Worm (Caenorhabditis elegans): Measurements from ENCODE around the gene Y97E10AR.1.

Y97E10AR.1 gene

ce11 chrV:7985860-7986259, 15.4 kb upstream of the Y97E10AR.1 start, which contains the start of gene Y97E10AL.1:
Gene Y97E10AL.1 (plus strand): TSS chrV:7986160.
- no peak for TF ChIP-seq unc-62 (GFP tag; optimal IDR thresholded peaks at IDR 0.05)

- TF ChIP-seq unc-62 (GFP tag; optimal IDR thresholded peaks at IDR 0.05) = no peak
Observed at ce11 chrV:7994570-7994969, 6.7 kb upstream of the Y97E10AR.1 start, which contains the start of gene ceh-76. Gene ceh-76 (minus strand): TSS chrV:7994670.

DNA sequence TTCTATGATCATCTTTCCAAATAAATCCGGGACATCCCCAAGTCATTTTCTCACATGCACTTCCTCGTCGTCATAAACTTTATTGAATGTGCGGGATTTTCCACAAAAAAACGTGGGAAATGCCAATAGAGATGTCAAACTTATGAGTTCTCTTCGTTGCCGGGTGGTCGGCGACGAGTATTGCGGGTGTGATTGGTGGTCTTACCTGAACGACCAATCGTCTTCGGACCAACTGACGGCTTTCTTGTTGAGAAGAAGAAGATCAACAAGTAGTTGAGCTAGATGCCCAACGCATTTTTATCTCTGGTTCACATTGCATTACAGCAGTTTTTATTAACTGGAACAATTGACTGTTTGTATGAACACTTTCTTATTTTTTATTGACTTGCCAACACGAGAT, 6.1 kb upstream of the Y97E10AR.1 start:
- no peak for TF ChIP-seq unc-62 (GFP tag; optimal IDR thresholded peaks at IDR 0.05)

- TF ChIP-seq unc-62 (GFP tag; optimal IDR thresholded peaks at IDR 0.05) = no peak
Observed at ce11 chrV:7995878-7996277, 5.4 kb upstream of the Y97E10AR.1 start, which contains the start of gene Y97E10AR.2. Gene Y97E10AR.2 (plus strand): TSS chrV:7996178.

ce11 chrV:8005000-8005399, 3.7 kb downstream of the Y97E10AR.1 start, which contains the start of gene Y97E10AR.8:
Gene Y97E10AR.8 (plus strand): TSS chrV:8005300.
- TF ChIP-seq unc-62 (GFP tag; optimal IDR thresholded peaks at IDR 0.05) = no peak

DNA sequence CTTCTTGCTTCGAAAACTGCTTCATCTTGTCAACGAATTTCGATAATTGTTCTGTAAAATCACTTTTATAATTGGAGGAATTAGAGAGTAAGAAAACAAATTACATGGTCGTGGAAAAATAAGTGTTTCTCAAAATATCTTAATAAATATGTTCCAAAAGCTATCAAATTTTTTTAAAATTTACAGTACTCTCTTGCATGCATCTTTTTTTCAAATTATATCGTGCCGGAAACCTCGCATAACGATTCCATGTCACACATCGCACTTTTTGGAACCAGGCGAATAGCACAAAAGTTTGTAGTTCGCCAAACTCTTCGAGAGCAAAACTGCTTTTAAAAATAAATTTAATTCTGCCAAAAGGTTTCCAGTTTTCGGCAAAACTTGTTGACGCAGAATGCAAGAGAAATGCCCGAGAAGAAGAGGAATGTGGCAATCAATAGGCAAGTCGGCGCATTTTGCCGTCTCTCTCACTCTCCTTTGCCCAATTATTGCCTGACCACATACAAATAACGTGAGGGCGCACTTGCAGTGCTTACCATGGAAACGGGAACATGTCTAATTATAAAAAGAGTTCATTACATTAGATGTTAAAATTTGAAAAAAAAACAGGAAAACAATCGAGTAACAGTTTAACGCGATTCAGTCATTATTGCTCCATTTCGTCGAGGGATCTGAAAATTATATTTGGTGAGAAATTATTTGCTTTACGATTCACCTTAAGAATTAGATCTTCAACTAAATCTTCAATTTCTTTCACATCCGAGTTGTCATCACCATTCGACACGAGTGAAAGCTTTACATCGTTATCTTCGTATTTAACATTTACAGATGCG, 6.4 kb downstream of the Y97E10AR.1 start, which contains the start of gene Y97E10AR.3:
TSS of gene Y97E10AR.3 (minus strand) at position 51 of the 833 bp plus-strand sequence.
- no peak for TF ChIP-seq unc-62 (GFP tag; optimal IDR thresholded peaks at IDR 0.05)

DNA sequence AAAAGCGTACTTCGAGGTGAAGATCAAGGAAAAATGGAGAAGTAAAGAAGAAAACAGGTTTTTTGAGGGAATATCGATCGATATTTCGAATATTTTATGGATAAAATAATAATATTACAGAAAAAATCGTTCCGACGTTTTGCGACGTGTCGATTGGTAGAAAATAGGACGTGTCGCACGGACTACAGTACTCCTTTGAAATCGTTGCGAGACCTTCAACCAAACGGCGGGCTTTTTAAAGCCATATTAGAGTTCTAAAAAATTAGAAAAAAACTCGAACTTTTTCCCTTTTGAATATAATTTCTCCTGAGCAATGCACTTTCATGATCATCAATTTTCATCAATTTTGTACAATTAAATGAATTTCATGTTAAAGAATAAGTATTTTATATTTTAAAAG, 8.8 kb downstream of the Y97E10AR.1 start, which contains the start of gene Y97E10AR.4:
TSS of gene Y97E10AR.4 (minus strand) at position 131 of the 400 bp plus-strand sequence.
- TF ChIP-seq unc-62 (GFP tag; optimal IDR thresholded peaks at IDR 0.05) = no peak

ce11 chrV:8010846-8011245, 9.6 kb downstream of the Y97E10AR.1 start, which contains the start of gene lmtr-2:
Gene lmtr-2 (minus strand): TSS chrV:8011106.
- TF ChIP-seq unc-62 (GFP tag; optimal IDR thresholded peaks at IDR 0.05) = no peak

- no peak for TF ChIP-seq unc-62 (GFP tag; optimal IDR thresholded peaks at IDR 0.05)
Observed at ce11 chrV:8012032-8012431, 10.8 kb downstream of the Y97E10AR.1 start, which contains the start of gene rpb-9. Gene rpb-9 (minus strand): TSS chrV:8012345.

DNA sequence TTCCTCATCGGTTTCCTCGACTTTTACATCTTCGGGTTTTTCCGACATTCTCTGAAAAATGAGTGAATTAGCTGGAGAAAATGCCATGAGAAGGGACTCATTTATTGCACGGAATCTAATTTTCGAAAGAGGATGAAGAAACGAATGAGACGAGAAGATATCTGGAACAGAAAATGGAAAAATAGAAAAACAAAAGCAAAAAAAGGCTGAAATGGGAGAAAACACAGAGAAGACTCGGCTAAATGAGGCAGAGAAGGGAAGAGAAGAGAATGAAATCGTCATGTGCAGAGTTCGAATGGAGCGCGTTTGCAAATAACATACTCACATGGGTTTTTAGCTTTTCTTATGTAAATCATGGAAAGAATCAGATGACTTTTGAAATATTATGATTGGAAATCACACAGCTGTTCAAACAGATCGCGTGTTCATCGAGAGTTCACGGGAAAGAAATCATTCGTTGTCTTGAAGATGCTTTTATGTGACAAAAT, 12.7 kb downstream of the Y97E10AR.1 start, which contains the start of gene Y97E10AR.6:
TSS of gene Y97E10AR.6 (minus strand) at position 51 of the 488 bp plus-strand sequence.
- no peak for TF ChIP-seq unc-62 (GFP tag; optimal IDR thresholded peaks at IDR 0.05)

ce11 chrV:8016928-8017327, 15.7 kb downstream of the Y97E10AR.1 start, which contains the start of gene sptl-2:
Gene sptl-2 (plus strand): TSS chrV:8017207.
- no peak for TF ChIP-seq unc-62 (GFP tag; optimal IDR thresholded peaks at IDR 0.05)

- TF ChIP-seq unc-62 (GFP tag; optimal IDR thresholded peaks at IDR 0.05) = no peak
Observed at ce11 chrV:8017924-8018323, 16.7 kb downstream of the Y97E10AR.1 start.

ce11 chrV:8018919-8019318, 17.7 kb downstream of the Y97E10AR.1 start:
- TF ChIP-seq unc-62 (GFP tag; optimal IDR thresholded peaks at IDR 0.05) = no peak

DNA sequence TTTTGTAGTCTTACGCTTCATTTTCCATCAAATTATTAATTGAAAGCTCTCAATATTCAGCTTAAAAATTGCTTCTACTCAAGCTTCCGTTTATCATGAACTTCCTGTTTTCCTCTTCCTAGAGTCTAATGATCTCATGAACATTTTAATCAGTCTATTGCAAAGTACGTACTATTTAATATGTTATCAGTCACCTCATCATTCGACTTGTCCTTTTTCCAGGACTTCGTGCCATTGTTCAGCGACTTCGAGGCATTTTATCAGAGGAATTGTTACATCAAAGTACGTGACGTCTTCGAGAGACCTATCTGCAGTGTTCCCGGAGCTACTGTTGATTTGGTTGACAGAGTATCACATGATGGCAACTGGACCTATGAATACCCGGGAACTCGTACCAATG, 18.5 kb downstream of the Y97E10AR.1 start:
- no peak for TF ChIP-seq unc-62 (GFP tag; optimal IDR thresholded peaks at IDR 0.05)

ce11 chrV:8022040-8022439, 20.8 kb downstream of the Y97E10AR.1 start, which contains the start of gene ech-3:
Gene ech-3 (plus strand): TSS chrV:8022217.
- TF ChIP-seq unc-62 (GFP tag; optimal IDR thresholded peaks at IDR 0.05) = no peak

- no peak for TF ChIP-seq unc-62 (GFP tag; optimal IDR thresholded peaks at IDR 0.05)
Observed at ce11 chrV:8024752-8025151, 23.5 kb downstream of the Y97E10AR.1 start, which contains the start of gene F43H9.3. Gene F43H9.3 (minus strand): TSS chrV:8024940.

All from whole organism, dauer.